Worm (Caenorhabditis elegans) whole organism, L4 larva: Measurements from ENCODE around the gene ceh-33.

Experiments
- ZK546.5 ChIP-seq, 2 experiments: sonication (generic microtip); optimal IDR thresholded peaks; 2 replicates each; lab custom pipeline; 2017; ENCODE audit warnings: missing biosample characterization in 2 of 2, missing genetic modification characterization in 2 of 2
- nhr-237 ChIP-seq: sonication (generic microtip); optimal IDR thresholded peaks from 2 replicates; lab custom pipeline; 2017; ENCODE audit warnings: missing biosample characterization, missing genetic modification characterization
- unc-39 ChIP-seq: sonication (generic microtip); optimal IDR thresholded peaks from 2 replicates; lab custom pipeline; 2017; ENCODE audit warnings: missing biosample characterization, missing genetic modification characterization

ce11 chrV:5312453-5312852 is 12.0 kb downstream of the ceh-33 start, which contains the start of gene C10G8.3:
- no peak for TF ChIP-seq nhr-237 (tag; lab: Kevin White, UChicago)
- no peak for TF ChIP-seq ZK546.5 (tag; optimal IDR thresholded peaks at IDR 0.05; lab: Kevin White, UChicago)
- TF ChIP-seq unc-39 (tag; lab: Kevin White, UChicago), result no peak
